Worm (Caenorhabditis elegans) whole organism, late embryonic: ENCODE data around the gene C56G2.9.
A peak's percentile ranks its signal among the peaks of the same experiment; 100 is the strongest.

Experiments used
- C38D4.7 ChIP-seq: fragments of 200-800 bp; sonication (Bioruptor generic); optimal IDR thresholded peaks from 2 replicates; lab custom pipeline; 2018; ENCODE audit warnings: mild to moderate bottlenecking, missing genetic modification characterization, moderate library complexity, missing compliant biosample characterization
- F13H6.1 ChIP-seq: sonication (generic microtip); optimal IDR thresholded peaks from 2 replicates; lab custom pipeline; 2016; ENCODE audit warnings: missing genetic modification characterization, missing compliant biosample characterization
- K09A11.1 ChIP-seq: sonication (generic microtip); optimal IDR thresholded peaks from 2 replicates; lab custom pipeline; 2017; ENCODE audit warnings: antibody characterized with exemption, mild to moderate bottlenecking, missing genetic modification characterization, missing compliant biosample characterization; ENCODE audit not compliant: insufficient read depth
- T23F11.4 ChIP-seq: fragments of 200-800 bp; sonication (Bioruptor generic); optimal IDR thresholded peaks from 2 replicates; lab custom pipeline; 2018; ENCODE audit warnings: mild to moderate bottlenecking, missing genetic modification characterization, missing compliant biosample characterization
- Y22D7AL.16 ChIP-seq: sonication (generic microtip); optimal IDR thresholded peaks from 2 replicates; lab custom pipeline; 2016; ENCODE audit warnings: missing genetic modification characterization, missing compliant biosample characterization
- ahr-1 ChIP-seq: sonication (generic microtip); optimal IDR thresholded peaks from 2 replicates; lab custom pipeline; 2016; ENCODE audit warnings: missing genetic modification characterization, missing compliant biosample characterization
- ceh-14 ChIP-seq: sonication (generic microtip); optimal IDR thresholded peaks from 2 replicates; lab custom pipeline; 2016; ENCODE audit warnings: missing genotype, missing genetic modification characterization, missing compliant biosample characterization
- ceh-2 ChIP-seq: sonication (generic microtip); optimal IDR thresholded peaks from 2 replicates; lab custom pipeline; 2016; ENCODE audit warnings: missing genotype, missing genetic modification characterization, missing compliant biosample characterization
- ceh-24 ChIP-seq: sonication (generic microtip); optimal IDR thresholded peaks from 2 replicates; lab custom pipeline; 2016; ENCODE audit warnings: mild to moderate bottlenecking, missing genetic modification characterization, missing compliant biosample characterization
- ceh-30 ChIP-seq: fragments of 150-350 bp; optimal IDR thresholded peaks from 2 replicates; lab custom pipeline; 2014; ENCODE audit warnings: missing biosample characterization, missing genetic modification characterization
- ceh-31 ChIP-seq: sonication (generic microtip); optimal IDR thresholded peaks from 2 replicates; lab custom pipeline; 2016; ENCODE audit warnings: missing genetic modification characterization, missing compliant biosample characterization
- ceh-45 ChIP-seq: fragments of 200-800 bp; sonication (Bioruptor generic); IDR thresholded peaks from 2 replicates; pipeline ENCODE4 v1.3.6; 2022; ENCODE audit warnings: missing genetic modification reagents, missing genetic modification characterization, missing compliant biosample characterization
- ceh-48 ChIP-seq: sonication (generic microtip); optimal IDR thresholded peaks from 2 replicates; lab custom pipeline; 2016; ENCODE audit warnings: missing genetic modification characterization, inconsistent platforms, missing compliant biosample characterization
- ceh-6 ChIP-seq: fragments of 200-800 bp; sonication (Bioruptor generic); optimal IDR thresholded peaks from 2 replicates; lab custom pipeline; 2018; ENCODE audit warnings: mild to moderate bottlenecking, missing genetic modification characterization, missing compliant biosample characterization
- che-1 ChIP-seq: sonication (generic microtip); optimal IDR thresholded peaks from 2 replicates; lab custom pipeline; 2016; ENCODE audit warnings: mild to moderate bottlenecking, missing genetic modification characterization, missing compliant biosample characterization
- dmd-4 ChIP-seq: sonication (generic microtip); optimal IDR thresholded peaks from 2 replicates; lab custom pipeline; 2016; ENCODE audit warnings: borderline replicate concordance, missing genetic modification characterization, missing compliant biosample characterization
- elt-2 ChIP-seq: sonication (generic microtip); optimal IDR thresholded peaks from 2 replicates; lab custom pipeline; 2016; ENCODE audit warnings: missing genetic modification reagents, missing genetic modification characterization, missing compliant biosample characterization
- ets-4 ChIP-seq: sonication (generic microtip); optimal IDR thresholded peaks from 2 replicates; lab custom pipeline; 2016; ENCODE audit warnings: missing genetic modification characterization, missing compliant biosample characterization
- fax-1 ChIP-seq: sonication (generic microtip); optimal IDR thresholded peaks from 2 replicates; lab custom pipeline; 2016; ENCODE audit warnings: missing genotype, missing genetic modification characterization, missing compliant biosample characterization
- gmeb-2 ChIP-seq: sonication (generic microtip); optimal IDR thresholded peaks from 2 replicates; lab custom pipeline; 2016; ENCODE audit warnings: missing genetic modification characterization, inconsistent platforms, missing compliant biosample characterization
- hlh-30 ChIP-seq: sonication (generic microtip); optimal IDR thresholded peaks from 2 replicates; lab custom pipeline; 2017; ENCODE audit warnings: antibody characterized with exemption, missing genetic modification characterization, missing compliant biosample characterization; ENCODE audit not compliant: insufficient read depth
- hlh-8 ChIP-seq: sonication (generic microtip); optimal IDR thresholded peaks from 2 replicates; lab custom pipeline; 2016; ENCODE audit warnings: missing genotype, missing genetic modification characterization, missing compliant biosample characterization
- madf-2 ChIP-seq: sonication (generic microtip); optimal IDR thresholded peaks from 2 replicates; lab custom pipeline; 2017; ENCODE audit warnings: missing genetic modification characterization, missing compliant biosample characterization
- nhr-11 ChIP-seq: fragments of 150-350 bp; optimal IDR thresholded peaks from 2 replicates; lab custom pipeline; 2014; ENCODE audit warnings: missing biosample characterization, missing genetic modification characterization
- nhr-232 ChIP-seq: sonication (generic microtip); optimal IDR thresholded peaks from 2 replicates; lab custom pipeline; 2016; ENCODE audit warnings: missing genetic modification characterization, missing compliant biosample characterization
- odd-2 ChIP-seq: sonication (generic microtip); optimal IDR thresholded peaks from 2 replicates; lab custom pipeline; 2017; ENCODE audit warnings: antibody characterized with exemption, mild to moderate bottlenecking, missing genetic modification characterization, missing compliant biosample characterization
- pag-3 ChIP-seq: sonication (generic microtip); optimal IDR thresholded peaks from 2 replicates; lab custom pipeline; 2016; ENCODE audit warnings: missing compliant biosample characterization, missing genetic modification characterization, borderline replicate concordance
- pat-9 ChIP-seq: fragments of 200-800 bp; sonication (Bioruptor generic); optimal IDR thresholded peaks from 2 replicates; lab custom pipeline; 2018; ENCODE audit warnings: mild to moderate bottlenecking, missing genetic modification characterization, moderate library complexity, missing compliant biosample characterization
- pax-1 ChIP-seq: fragments of 150-350 bp; optimal IDR thresholded peaks from 2 replicates; lab custom pipeline; 2014; ENCODE audit warnings: missing biosample characterization, missing genetic modification characterization
- pqm-1 ChIP-seq: sonication (generic microtip); optimal IDR thresholded peaks from 2 replicates; lab custom pipeline; 2016; ENCODE audit warnings: missing genetic modification characterization, missing compliant biosample characterization
- ref-2 ChIP-seq: sonication (generic microtip); optimal IDR thresholded peaks from 2 replicates; lab custom pipeline; 2016; ENCODE audit warnings: missing genetic modification characterization, missing compliant biosample characterization
- rnt-1 ChIP-seq: sonication (generic microtip); optimal IDR thresholded peaks from 2 replicates; lab custom pipeline; 2016; ENCODE audit warnings: missing genetic modification characterization, missing compliant biosample characterization
- sdc-2 ChIP-seq: sonication (generic microtip); optimal IDR thresholded peaks from 2 replicates; lab custom pipeline; 2016; ENCODE audit warnings: missing genotype, missing genetic modification characterization, missing compliant biosample characterization
- unc-42 ChIP-seq: sonication (generic microtip); optimal IDR thresholded peaks from 2 replicates; lab custom pipeline; 2016; ENCODE audit warnings: missing genotype, missing genetic modification characterization, missing compliant biosample characterization
- unc-86 ChIP-seq: sonication (generic microtip); optimal IDR thresholded peaks from 2 replicates; lab custom pipeline; 2016; ENCODE audit warnings: missing genetic modification characterization, missing compliant biosample characterization
- zip-5 ChIP-seq: sonication (generic microtip); optimal IDR thresholded peaks from 2 replicates; lab custom pipeline; 2016; ENCODE audit warnings: missing genetic modification characterization, missing compliant biosample characterization
- ztf-16 ChIP-seq: sonication (generic microtip); optimal IDR thresholded peaks from 2 replicates; lab custom pipeline; 2017; ENCODE audit warnings: missing genetic modification characterization, missing compliant biosample characterization

C56G2.9 gene

DNA sequence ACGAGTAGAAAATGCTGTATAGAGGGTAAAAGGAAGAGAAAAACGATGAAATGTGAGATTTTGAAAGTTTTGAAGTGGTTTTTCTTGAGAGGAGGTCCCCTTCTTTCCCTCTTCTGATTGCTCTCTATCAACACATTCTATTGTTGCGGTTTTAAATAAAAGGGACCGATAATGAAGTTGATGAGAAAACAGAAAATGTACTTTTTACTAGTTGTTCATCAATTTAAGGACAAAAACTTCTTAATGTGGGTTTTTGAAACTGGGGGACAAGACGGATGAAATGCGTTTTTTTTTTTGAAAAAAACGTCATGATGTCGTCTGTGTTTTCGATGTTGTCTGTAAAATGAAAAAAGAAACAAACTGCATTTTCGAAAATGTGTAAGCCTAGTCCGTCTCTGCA, 26.3 kb downstream of the C56G2.9 start:
- TF ChIP-seq ceh-24: no peak
- TF ChIP-seq hlh-8 (tag; lab: Kevin White, UChicago): no peak
- TF ChIP-seq odd-2 (tag; lab: Kevin White, UChicago): no peak
- no peak for TF ChIP-seq K09A11.1
- TF ChIP-seq unc-86 (tag; lab: Kevin White, UChicago): no peak
- no peak for TF ChIP-seq rnt-1 (tag; lab: Kevin White, UChicago)
- TF ChIP-seq ceh-30: no peak
- no peak for TF ChIP-seq ceh-2 (tag; lab: Kevin White, UChicago)
- TF ChIP-seq ceh-14 (tag; lab: Kevin White, UChicago): no peak
- no peak for TF ChIP-seq ceh-6 (GFP tag; lab: Kevin White, UChicago)
- TF ChIP-seq nhr-232 (tag; lab: Kevin White, UChicago): no peak

- TF ChIP-seq pqm-1: no peak
- no peak for TF ChIP-seq ztf-16 (tag; lab: Kevin White, UChicago)
- TF ChIP-seq ceh-31: no peak
- TF ChIP-seq hlh-30 (tag; lab: Kevin White, UChicago): no peak
- no peak for TF ChIP-seq fax-1 (tag; lab: Kevin White, UChicago)
- no peak for TF ChIP-seq unc-86 (tag; lab: Kevin White, UChicago)
- TF ChIP-seq Y22D7AL.16: no peak
- TF ChIP-seq pag-3 (tag; lab: Kevin White, UChicago): no peak
- TF ChIP-seq pat-9 (tag; lab: Kevin White, UChicago): no peak
- TF ChIP-seq madf-2 (tag; lab: Kevin White, UChicago): no peak
- no peak for TF ChIP-seq pax-1 (tag; lab: Kevin White, UChicago)
- TF ChIP-seq ahr-1 (tag; lab: Kevin White, UChicago): no peak
- no peak for TF ChIP-seq ref-2 (tag; lab: Kevin White, UChicago)
- no peak for TF ChIP-seq F13H6.1 (tag; lab: Kevin White, UChicago)
- TF ChIP-seq dmd-4 (tag; lab: Kevin White, UChicago): no peak
- no peak for TF ChIP-seq hlh-8 (tag; lab: Kevin White, UChicago)
- TF ChIP-seq, all 69 proteins: peak for 0
These were observed 27.6 kb downstream of the C56G2.9 start for ce11 chrIII:6315515-6315914.

ce11 chrIII:6312244-6312643, 30.9 kb downstream of the C56G2.9 start:
- TF ChIP-seq unc-42 (tag; lab: Kevin White, UChicago) (peak; percentile 34), nhr-11 (tag; lab: Kevin White, UChicago) (no peak)

DNA sequence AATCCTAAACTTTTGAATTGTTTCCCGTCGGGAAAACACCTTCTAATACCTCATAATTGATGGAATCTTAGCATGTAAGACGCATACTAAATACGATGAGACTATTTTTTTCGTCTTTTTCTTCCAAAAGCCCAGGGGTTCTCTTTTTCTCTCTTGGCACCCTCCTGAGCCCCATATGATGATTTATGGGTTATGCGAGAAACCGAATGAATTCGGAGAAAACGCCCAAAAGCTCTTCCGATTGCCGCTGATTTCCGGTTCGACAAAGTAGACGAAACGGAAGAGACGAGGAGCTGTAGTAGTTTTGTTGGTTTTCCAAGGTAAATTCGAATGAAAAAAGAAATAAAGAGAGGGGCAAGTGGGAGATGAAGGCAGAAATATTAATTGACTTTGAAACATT, 31.7 kb downstream of the C56G2.9 start:
- no peak for TF ChIP-seq sdc-2 (tag; lab: Kevin White, UChicago)
- no peak for TF ChIP-seq ceh-6 (GFP tag; lab: Kevin White, UChicago)
- TF ChIP-seq hlh-30 (tag; lab: Kevin White, UChicago): no peak
- TF ChIP-seq T23F11.4 (GFP tag; lab: Kevin White, UChicago): no peak
- no peak for TF ChIP-seq C38D4.7 (GFP tag; lab: Kevin White, UChicago)
- no peak for TF ChIP-seq ceh-48 (tag; lab: Kevin White, UChicago)
- TF ChIP-seq ahr-1 (tag; lab: Kevin White, UChicago): no peak
- no peak for TF ChIP-seq ets-4 (tag; lab: Kevin White, UChicago)
- TF ChIP-seq F13H6.1 (tag; lab: Kevin White, UChicago): no peak
- TF ChIP-seq ceh-14 (tag; lab: Kevin White, UChicago): no peak
- no peak for TF ChIP-seq ceh-45 (GFP tag; lab: Robert Waterston, UW)
- TF ChIP-seq zip-5 (tag; lab: Kevin White, UChicago): no peak
- TF ChIP-seq che-1: no peak
- TF ChIP-seq elt-2 (tag; lab: Kevin White, UChicago): no peak
- no peak for TF ChIP-seq gmeb-2 (tag; lab: Kevin White, UChicago)
- TF ChIP-seq unc-86 (tag; lab: Kevin White, UChicago): no peak
